Worm (Caenorhabditis elegans) whole organism, late embryonic: ENCODE data around the gene ZC239.22.
"Not testable (repeated sequence)": the region's sequence is repeated elsewhere in the genome, so short reads cannot be mapped to it uniquely, and the experiment has no call there.

Source experiments
- F13H6.1 ChIP-seq: sonication (generic microtip); optimal IDR thresholded peaks from 2 replicates; lab custom pipeline; 2016; ENCODE audit warnings: missing genetic modification characterization, missing compliant biosample characterization
- K02D7.2 ChIP-seq: sonication (generic microtip); optimal IDR thresholded peaks from 2 replicates; lab custom pipeline; 2017; ENCODE audit warnings: mild to moderate bottlenecking, missing genetic modification characterization, missing compliant biosample characterization
- K09A11.1 ChIP-seq: sonication (generic microtip); optimal IDR thresholded peaks from 2 replicates; lab custom pipeline; 2017; ENCODE audit warnings: antibody characterized with exemption, mild to moderate bottlenecking, missing genetic modification characterization, missing compliant biosample characterization; ENCODE audit not compliant: insufficient read depth
- ceh-2 ChIP-seq: sonication (generic microtip); optimal IDR thresholded peaks from 2 replicates; lab custom pipeline; 2016; ENCODE audit warnings: missing genotype, missing genetic modification characterization, missing compliant biosample characterization
- ceh-24 ChIP-seq: sonication (generic microtip); optimal IDR thresholded peaks from 2 replicates; lab custom pipeline; 2016; ENCODE audit warnings: mild to moderate bottlenecking, missing genetic modification characterization, missing compliant biosample characterization
- ceh-45 ChIP-seq: fragments of 200-800 bp; sonication (Bioruptor generic); IDR thresholded peaks from 2 replicates; pipeline ENCODE4 v1.3.6; 2022; ENCODE audit warnings: missing genetic modification reagents, missing genetic modification characterization, missing compliant biosample characterization
- ceh-6 ChIP-seq: fragments of 200-800 bp; sonication (Bioruptor generic); optimal IDR thresholded peaks from 2 replicates; lab custom pipeline; 2018; ENCODE audit warnings: mild to moderate bottlenecking, missing genetic modification characterization, missing compliant biosample characterization
- che-1 ChIP-seq: sonication (generic microtip); optimal IDR thresholded peaks from 2 replicates; lab custom pipeline; 2016; ENCODE audit warnings: mild to moderate bottlenecking, missing genetic modification characterization, missing compliant biosample characterization
- dmd-4 ChIP-seq: sonication (generic microtip); optimal IDR thresholded peaks from 2 replicates; lab custom pipeline; 2016; ENCODE audit warnings: borderline replicate concordance, missing genetic modification characterization, missing compliant biosample characterization
- fax-1 ChIP-seq: sonication (generic microtip); optimal IDR thresholded peaks from 2 replicates; lab custom pipeline; 2016; ENCODE audit warnings: missing genotype, missing genetic modification characterization, missing compliant biosample characterization
- fkh-10 ChIP-seq: fragments of 150-350 bp; optimal IDR thresholded peaks from 2 replicates; lab custom pipeline; 2014; ENCODE audit warnings: missing biosample characterization, missing genetic modification reagents, missing genetic modification characterization
- hlh-30 ChIP-seq: sonication (generic microtip); optimal IDR thresholded peaks from 2 replicates; lab custom pipeline; 2017; ENCODE audit warnings: antibody characterized with exemption, missing genetic modification characterization, missing compliant biosample characterization; ENCODE audit not compliant: insufficient read depth
- npax-4 ChIP-seq: sonication (generic microtip); optimal IDR thresholded peaks from 2 replicates; lab custom pipeline; 2016; ENCODE audit warnings: missing genetic modification characterization, missing compliant biosample characterization
- pha-2 ChIP-seq: sonication (generic microtip); optimal IDR thresholded peaks from 2 replicates; lab custom pipeline; 2017; ENCODE audit warnings: mild to moderate bottlenecking, missing genetic modification characterization, missing compliant biosample characterization
- pqm-1 ChIP-seq: sonication (generic microtip); optimal IDR thresholded peaks from 2 replicates; lab custom pipeline; 2016; ENCODE audit warnings: missing genetic modification characterization, missing compliant biosample characterization
- pros-1 ChIP-seq: fragments of 150-350 bp; optimal IDR thresholded peaks from 2 replicates; lab custom pipeline; 2014; ENCODE audit warnings: missing biosample characterization, missing genetic modification reagents, missing genetic modification characterization
- ref-2 ChIP-seq: sonication (generic microtip); optimal IDR thresholded peaks from 2 replicates; lab custom pipeline; 2016; ENCODE audit warnings: missing genetic modification characterization, missing compliant biosample characterization
- tbx-2 ChIP-seq: sonication (generic microtip); optimal IDR thresholded peaks from 2 replicates; lab custom pipeline; 2016; ENCODE audit warnings: missing genetic modification characterization, missing compliant biosample characterization
- ttx-3 ChIP-seq: sonication (generic microtip); optimal IDR thresholded peaks from 2 replicates; lab custom pipeline; 2016; ENCODE audit warnings: missing genetic modification reagents, missing genetic modification characterization, missing compliant biosample characterization
- unc-3 ChIP-seq, 2 experiments: fragments of 200-800 bp in 1 of 2; sonication (Bioruptor generic) in 1 of 2; sonication (generic microtip) in 1 of 2; conservative IDR thresholded peaks in 1 of 2; optimal IDR thresholded peaks in 1 of 2; 2 replicates each; pipeline versions ENCODE4 v1.3.6 to Lab custom; 2016 to 2022; ENCODE audit warnings: missing compliant biosample characterization in 2 of 2, missing genetic modification characterization in 2 of 2, missing genetic modification reagents in 1 of 2
- unc-42 ChIP-seq: sonication (generic microtip); optimal IDR thresholded peaks from 2 replicates; lab custom pipeline; 2016; ENCODE audit warnings: missing genotype, missing genetic modification characterization, missing compliant biosample characterization
- unc-55 ChIP-seq: sonication (generic microtip); optimal IDR thresholded peaks from 2 replicates; lab custom pipeline; 2017; ENCODE audit warnings: missing biosample characterization, missing genetic modification reagents, missing genetic modification characterization

Gene ZC239.22

DNA sequence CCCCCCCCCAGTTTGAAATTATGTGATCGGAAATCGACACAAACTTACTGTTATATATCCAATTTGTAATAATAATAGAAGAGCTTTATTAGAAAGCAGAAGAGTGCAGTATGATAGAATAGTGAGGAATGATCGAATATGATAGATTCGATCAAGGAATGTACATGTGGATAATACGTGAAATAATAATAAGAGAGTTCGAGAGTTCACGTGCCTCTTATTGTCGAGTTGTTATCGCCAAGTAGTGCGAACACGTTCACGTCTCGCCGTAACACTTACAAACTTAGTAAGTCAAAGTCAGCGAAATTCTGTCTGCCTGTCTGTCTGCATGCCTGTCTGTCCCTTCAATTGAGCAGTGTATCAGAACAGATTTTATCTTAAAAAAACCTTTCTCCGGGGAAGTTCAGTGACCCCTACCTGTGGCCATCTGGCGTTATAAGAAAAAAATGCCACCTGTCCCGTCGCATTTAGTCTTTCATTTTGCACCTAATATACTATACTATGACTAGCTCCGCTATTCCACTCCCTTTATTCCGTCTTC lies 37.3 kb downstream of the ZC239.22 start, which contains the start of the genes Y27F2A.6 and Y27F2A.8:
Gene Y27F2A.6, minus strand, starts transcription at position 101 of the 541 bp plus-strand sequence.
Gene Y27F2A.8, plus strand, starts transcription at position 491 of the 541 bp plus-strand sequence.
- TF ChIP-seq ceh-2 (tag; lab: Kevin White, UChicago); ceh-6; ceh-45 (GFP tag; lab: Robert Waterston, UW): not testable (repeated sequence)
- TF ChIP-seq, all 69 proteins: peak for 0; not testable (repeated sequence) for 69

DNA sequence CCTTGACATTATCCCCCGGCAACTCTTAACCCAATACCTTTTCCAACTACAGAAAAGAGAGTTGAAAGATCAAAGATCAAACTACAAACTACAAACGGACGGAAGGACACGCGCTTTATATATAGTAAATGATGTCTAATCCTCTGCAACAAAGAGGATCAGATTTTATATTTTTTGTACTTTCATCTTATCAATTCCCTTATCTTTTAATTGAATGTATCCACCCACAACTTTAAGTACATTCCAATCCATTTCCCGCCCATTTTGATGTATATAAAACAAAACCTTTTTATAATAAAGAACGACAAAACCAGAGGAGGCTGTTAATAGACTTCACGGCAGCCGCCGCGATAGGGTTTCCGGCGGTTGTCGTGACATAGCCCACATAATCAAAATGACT lies 43.0 kb downstream of the ZC239.22 start, which contains the start of gene sri-40:
Gene sri-40, plus strand, starts transcription at position 301 of the 400 bp plus-strand sequence.
- not testable (repeated sequence) for TF ChIP-seq pros-1, ttx-3, che-1 (tag; lab: Kevin White, UChicago)
- TF ChIP-seq, all 69 proteins: peak for 0; not testable (repeated sequence) for 69

DNA sequence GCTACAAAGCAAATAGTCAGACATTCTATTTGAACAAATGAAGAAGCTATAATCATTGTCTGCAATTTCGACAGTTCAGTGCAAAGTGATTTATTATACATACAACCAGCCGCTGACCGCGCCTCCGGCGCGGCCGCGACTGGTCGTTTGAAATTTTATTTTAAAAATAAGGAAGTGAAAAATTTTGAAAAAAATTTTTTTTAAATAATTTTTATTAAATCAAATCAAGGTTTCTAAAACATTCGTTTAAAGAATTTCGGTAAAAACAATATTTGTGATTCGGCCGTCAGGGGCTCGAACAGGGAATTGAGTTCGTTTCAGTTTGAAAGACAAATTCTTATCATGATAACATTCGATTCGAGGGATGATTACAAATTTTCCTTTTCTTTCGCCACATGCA lies 48.4 kb downstream of the ZC239.22 start, which contains the start of gene Y27F2A.10:
Gene Y27F2A.10, minus strand, starts transcription at position 101 of the 400 bp plus-strand sequence.
- no peak for TF ChIP-seq tbx-2
- no peak for TF ChIP-seq ref-2 (tag; lab: Kevin White, UChicago)
- no peak for TF ChIP-seq pqm-1
- no peak for TF ChIP-seq unc-55 (GFP tag; lab: Kevin White, UChicago)

DNA sequence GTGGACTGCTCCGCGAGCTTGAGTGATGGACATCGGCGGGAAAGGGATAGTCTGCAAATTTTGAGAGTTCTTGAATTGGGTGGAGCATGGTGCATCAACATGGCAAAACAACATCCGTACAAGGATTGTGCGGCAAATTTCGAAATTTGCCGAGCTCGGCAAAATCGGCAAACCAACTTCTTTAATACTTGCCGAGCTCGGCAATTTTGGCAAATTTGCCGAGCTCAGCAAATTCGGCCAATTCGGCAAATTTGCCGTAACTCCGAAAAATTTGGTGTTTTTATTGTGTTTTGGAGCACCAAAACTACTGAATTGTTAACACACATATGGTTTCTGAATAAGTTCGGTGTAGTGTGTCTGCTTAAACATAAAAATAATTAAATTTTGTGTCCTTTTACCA lies 50.5 kb downstream of the ZC239.22 start, which contains the start of gene fbxc-55:
Gene fbxc-55, minus strand, starts transcription at position 101 of the 400 bp plus-strand sequence.
- TF ChIP-seq ceh-24 (no peak), pros-1 (tag; lab: Kevin White, UChicago) (no peak), hlh-30 (tag; lab: Kevin White, UChicago) (no peak), ceh-2 (tag; lab: Kevin White, UChicago) (no peak), K02D7.2 (tag; lab: Kevin White, UChicago) (no peak), ceh-45 (GFP tag; lab: Robert Waterston, UW) (no peak), pha-2 (tag; lab: Kevin White, UChicago) (no peak), unc-3 (GFP tag; conservative IDR thresholded peaks at IDR 0.05; lab: Robert Waterston, UW) (no peak), unc-3 (tag; optimal IDR thresholded peaks at IDR 0.05; lab: Kevin White, UChicago) (no peak), ref-2 (tag; lab: Kevin White, UChicago) (no peak), fax-1 (no peak), unc-42 (tag; lab: Kevin White, UChicago) (no peak), dmd-4 (tag; lab: Kevin White, UChicago) (no peak), fkh-10 (GFP tag; lab: Kevin White, UChicago) (no peak), F13H6.1 (tag; lab: Kevin White, UChicago) (no peak), npax-4 (tag; lab: Kevin White, UChicago) (no peak), K09A11.1 (no peak)
- TF ChIP-seq, all 69 proteins: peak for 0
